Fruit fly (Drosophila melanogaster) whole organism, embryonic: Measurements from ENCODE around the gene CG5172.

Source experiments
- Abd-B ChIP-seq: fragments of 200-800 bp; sonication (Bioruptor generic); optimal IDR thresholded peaks from 2 replicates; lab custom pipeline; 2018; ENCODE audit warnings: missing biosample characterization, mild to moderate bottlenecking, missing genetic modification characterization, moderate library complexity
- Asciz ChIP-seq: fragments of 200-800 bp; sonication (Bioruptor generic); optimal IDR thresholded peaks from 2 replicates; lab custom pipeline; 2017; ENCODE audit warnings: missing biosample characterization, mild to moderate bottlenecking, missing genetic modification characterization, missing genetic modification reagents
- CG10321 ChIP-seq: fragments of 200-800 bp; sonication (Bioruptor generic); IDR thresholded peaks from 2 replicates; pipeline ENCODE4 v1.3.6; 2022; ENCODE audit warnings: missing biosample characterization, missing genetic modification characterization
- CG11723 ChIP-seq: fragments of 200-800 bp; sonication (Bioruptor generic); optimal IDR thresholded peaks from 2 replicates; lab custom pipeline; 2017; ENCODE audit warnings: missing biosample characterization, mild to moderate bottlenecking, missing genetic modification characterization
- CG14667 ChIP-seq: fragments of 200-800 bp; sonication (Bioruptor generic); IDR thresholded peaks from 2 replicates; pipeline ENCODE4 v1.3.6; 2022; ENCODE audit warnings: missing biosample characterization, missing genetic modification characterization
- CG15479 ChIP-seq: fragments of 200-800 bp; sonication (Bioruptor generic); optimal IDR thresholded peaks from 3 replicates; lab custom pipeline; 2019; ENCODE audit warnings: missing biosample characterization, mild to moderate bottlenecking, missing genetic modification characterization, moderate library complexity
- CG18619 ChIP-seq: fragments of 200-800 bp; sonication (Bioruptor generic); optimal IDR thresholded peaks from 3 replicates; lab custom pipeline; 2017; ENCODE audit warnings: missing biosample characterization, mild to moderate bottlenecking, missing genetic modification characterization
- CG2678 ChIP-seq: fragments of 200-800 bp; sonication (Bioruptor generic); optimal IDR thresholded peaks from 3 replicates; lab custom pipeline; 2019; ENCODE audit warnings: missing biosample characterization, mild to moderate bottlenecking, missing genetic modification characterization, moderate library complexity
- CG4617 ChIP-seq: fragments of 200-800 bp; sonication (Bioruptor generic); optimal IDR thresholded peaks from 3 replicates; lab custom pipeline; 2016; ENCODE audit warnings: missing biosample characterization, missing genetic modification characterization, borderline replicate concordance
- CG6683 ChIP-seq: fragments of 200-800 bp; sonication (Bioruptor generic); optimal IDR thresholded peaks from 2 replicates; lab custom pipeline; 2017; ENCODE audit warnings: missing biosample characterization, mild to moderate bottlenecking, missing genetic modification characterization, missing genetic modification reagents
- CG6791 ChIP-seq: fragments of 200-800 bp; sonication (Bioruptor generic); IDR thresholded peaks from 3 replicates; pipeline ENCODE4 v1.3.6; 2022; ENCODE audit warnings: missing biosample characterization, missing genetic modification characterization; ENCODE audit not compliant: partially characterized antibody
- CG6813 ChIP-seq: fragments of 200-800 bp; sonication (Bioruptor generic); optimal IDR thresholded peaks from 2 replicates; lab custom pipeline; 2017; ENCODE audit warnings: missing biosample characterization, missing genetic modification characterization, mild to moderate bottlenecking, moderate library complexity, missing genetic modification reagents
- CG7745 ChIP-seq: fragments of 200-800 bp; sonication (Bioruptor generic); optimal IDR thresholded peaks from 2 replicates; lab custom pipeline; 2018; ENCODE audit warnings: missing biosample characterization, mild to moderate bottlenecking, missing genetic modification characterization, moderate library complexity
- CG7987 ChIP-seq: fragments of 200-800 bp; sonication (Bioruptor generic); optimal IDR thresholded peaks from 2 replicates; lab custom pipeline; 2018; ENCODE audit warnings: missing biosample characterization, mild to moderate bottlenecking, missing genetic modification characterization, moderate library complexity
- CG8388 ChIP-seq: fragments of 200-800 bp; sonication (Bioruptor generic); optimal IDR thresholded peaks from 2 replicates; lab custom pipeline; 2019; ENCODE audit warnings: missing biosample characterization, mild to moderate bottlenecking, missing genetic modification characterization, moderate library complexity
- CG9797 ChIP-seq: fragments of 200-800 bp; sonication (Bioruptor generic); optimal IDR thresholded peaks from 3 replicates; lab custom pipeline; 2018; ENCODE audit warnings: missing biosample characterization, mild to moderate bottlenecking, missing genetic modification characterization
- HLH4C ChIP-seq: fragments of 200-800 bp; sonication (Bioruptor generic); IDR thresholded peaks from 3 replicates; pipeline ENCODE4 v1.3.6; 2022; ENCODE audit warnings: missing biosample characterization, missing genetic modification characterization; ENCODE audit not compliant: partially characterized antibody
- Lhr ChIP-seq: fragments of 200-800 bp; sonication (Bioruptor generic); optimal IDR thresholded peaks from 3 replicates; lab custom pipeline; 2017; ENCODE audit warnings: mild to moderate bottlenecking, missing biosample characterization, missing genetic modification reagents, missing genetic modification characterization
- Mes4 ChIP-seq: fragments of 200-800 bp; sonication (Bioruptor generic); optimal IDR thresholded peaks from 2 replicates; lab custom pipeline; 2016; ENCODE audit warnings: missing biosample characterization, missing genetic modification characterization
- NK7.1 ChIP-seq: fragments of 200-800 bp; sonication (Bioruptor generic); optimal IDR thresholded peaks from 3 replicates; lab custom pipeline; 2016; ENCODE audit warnings: missing biosample characterization, missing genetic modification characterization
- Oli ChIP-seq: fragments of 200-800 bp; sonication (Bioruptor generic); optimal IDR thresholded peaks from 2 replicates; lab custom pipeline; 2018; ENCODE audit warnings: missing biosample characterization, mild to moderate bottlenecking, missing genetic modification characterization, moderate library complexity
- PHDP ChIP-seq: fragments of 200-800 bp; sonication (Bioruptor generic); optimal IDR thresholded peaks from 3 replicates; lab custom pipeline; 2018; ENCODE audit warnings: missing biosample characterization, mild to moderate bottlenecking, missing genetic modification characterization, moderate library complexity
- Ptx1 ChIP-seq: fragments of 200-800 bp; sonication (Bioruptor generic); IDR thresholded peaks from 2 replicates; pipeline ENCODE4 v1.3.6; 2022; ENCODE audit warnings: missing biosample characterization, missing genetic modification characterization
- Side ChIP-seq: fragments of 200-800 bp; sonication (Bioruptor generic); optimal IDR thresholded peaks from 2 replicates; lab custom pipeline; 2016; ENCODE audit warnings: missing biosample characterization, missing genetic modification characterization
- Sin3A ChIP-seq: fragments of >200 bp; optimal IDR thresholded peaks from 2 replicates; lab custom pipeline; 2018
- az2 ChIP-seq: fragments of 200-800 bp; sonication (Bioruptor generic); optimal IDR thresholded peaks from 3 replicates; lab custom pipeline; 2016; ENCODE audit warnings: missing biosample characterization, missing genetic modification characterization
- bcd ChIP-seq: fragments of 200-800 bp; sonication (Bioruptor generic); optimal IDR thresholded peaks from 2 replicates; lab custom pipeline; 2017; ENCODE audit warnings: missing biosample characterization, mild to moderate bottlenecking, missing genetic modification characterization
- chm ChIP-seq: fragments of 200-800 bp; sonication (Bioruptor generic); IDR thresholded peaks from 2 replicates; pipeline ENCODE4 v1.3.6; 2022; ENCODE audit warnings: missing biosample characterization, missing genetic modification characterization
- crol ChIP-seq: fragments of 200-800 bp; sonication (Bioruptor generic); IDR thresholded peaks from 2 replicates; pipeline ENCODE4 v1.3.6; 2022; ENCODE audit warnings: missing biosample characterization, missing genetic modification characterization
- ewg ChIP-seq: fragments of 200-800 bp; sonication (Bioruptor generic); optimal IDR thresholded peaks from 3 replicates; lab custom pipeline; 2017; ENCODE audit warnings: mild to moderate bottlenecking, missing biosample characterization, missing genetic modification reagents, missing genetic modification characterization
- fd3F ChIP-seq: fragments of 200-800 bp; sonication (Bioruptor generic); optimal IDR thresholded peaks from 2 replicates; lab custom pipeline; 2018; ENCODE audit warnings: missing biosample characterization, mild to moderate bottlenecking, missing genetic modification characterization, moderate library complexity
- fd96Cb ChIP-seq: fragments of 200-800 bp; sonication (Bioruptor generic); optimal IDR thresholded peaks from 2 replicates; lab custom pipeline; 2018; ENCODE audit warnings: missing biosample characterization, mild to moderate bottlenecking, missing genetic modification characterization, moderate library complexity
- gfzf ChIP-seq: fragments of 200-800 bp; sonication (Bioruptor generic); optimal IDR thresholded peaks from 2 replicates; lab custom pipeline; 2016; ENCODE audit warnings: missing biosample characterization, mild to moderate bottlenecking, missing genetic modification characterization, moderate library complexity
- klu ChIP-seq: fragments of 200-800 bp; sonication (Bioruptor generic); IDR thresholded peaks from 2 replicates; pipeline ENCODE4 v1.3.6; 2022; ENCODE audit warnings: missing biosample characterization, missing genetic modification characterization
- lov ChIP-seq, 2 experiments: fragments of 200-800 bp in 1 of 2; fragments of >200 bp in 1 of 2; sonication (Bioruptor generic) in 1 of 2; IDR thresholded peaks in 1 of 2; optimal IDR thresholded peaks in 1 of 2; 2 replicates in 1 of 2; 3 replicates in 1 of 2; pipeline versions ENCODE4 v1.3.6 to Lab custom; 2017 to 2022; ENCODE audit warnings: missing biosample characterization in 1 of 2, missing genetic modification characterization in 1 of 2
- mirr ChIP-seq: fragments of 200-800 bp; sonication (Bioruptor generic); optimal IDR thresholded peaks from 3 replicates; lab custom pipeline; 2018; ENCODE audit warnings: missing biosample characterization, mild to moderate bottlenecking, missing genetic modification characterization
- mld ChIP-seq: fragments of 200-800 bp; sonication (Bioruptor generic); IDR thresholded peaks from 3 replicates; pipeline ENCODE4 v1.3.6; 2022; ENCODE audit warnings: missing biosample characterization, missing genetic modification characterization; ENCODE audit not compliant: partially characterized antibody
- pan ChIP-seq, 4 experiments: fragments of >200 bp in 3 of 4; fragments of 200-800 bp in 1 of 4; sonication (Bioruptor generic) in 1 of 4; optimal IDR thresholded peaks in 3 of 4; IDR thresholded peaks in 1 of 4; 2 replicates each; pipeline versions ENCODE4 v1.3.6 to Lab custom; 2017 to 2022; ENCODE audit warnings: missing biosample characterization in 2 of 4, missing genetic modification characterization in 2 of 4, mixed read lengths in 1 of 4
- peb ChIP-seq: fragments of 200-800 bp; sonication (Bioruptor generic); IDR thresholded peaks from 2 replicates; pipeline ENCODE4 v1.3.6; 2022; ENCODE audit warnings: missing biosample characterization, missing genetic modification characterization
- run ChIP-seq: fragments of 200-800 bp; sonication (Bioruptor generic); optimal IDR thresholded peaks from 3 replicates; lab custom pipeline; 2018; ENCODE audit warnings: missing biosample characterization, mild to moderate bottlenecking, missing genetic modification characterization
- scrt ChIP-seq: fragments of 200-800 bp; sonication (Bioruptor generic); optimal IDR thresholded peaks from 2 replicates; lab custom pipeline; 2018; ENCODE audit warnings: missing biosample characterization, mild to moderate bottlenecking, missing genetic modification characterization, moderate library complexity
- sim ChIP-seq: fragments of 200-800 bp; sonication (Bioruptor generic); IDR thresholded peaks from 2 replicates; pipeline ENCODE4 v1.3.6; 2022; ENCODE audit warnings: missing biosample characterization, missing genetic modification characterization
- slou ChIP-seq: fragments of 200-800 bp; sonication (Bioruptor generic); optimal IDR thresholded peaks from 3 replicates; lab custom pipeline; 2016; ENCODE audit warnings: missing biosample characterization, missing genetic modification characterization
- sob ChIP-seq: fragments of 200-800 bp; sonication (Bioruptor generic); IDR thresholded peaks from 2 replicates; pipeline ENCODE4 v1.3.6; 2022; ENCODE audit warnings: missing biosample characterization, missing genetic modification characterization
- ttk ChIP-seq: fragments of 200-800 bp; sonication (Bioruptor generic); IDR thresholded peaks from 2 replicates; pipeline ENCODE4 v2.1.2; 2022; ENCODE audit warnings: missing biosample characterization, missing genetic modification characterization
- tx ChIP-seq: fragments of 200-800 bp; sonication (Bioruptor generic); optimal IDR thresholded peaks from 2 replicates; lab custom pipeline; 2016; ENCODE audit warnings: missing biosample characterization, missing genetic modification characterization
- usp ChIP-seq: fragments of >200 bp; optimal IDR thresholded peaks from 2 replicates; lab custom pipeline; 2017; ENCODE audit warnings: missing biosample characterization, missing genetic modification characterization

Gene CG5172

dm6 chrX:17181264-17182198, 39.7 kb upstream of the CG5172 start (continued):
- TF ChIP-seq CG14667 (no peak), lov (optimal IDR thresholded peaks at IDR 0.05; lab: Kevin White, UChicago) (no peak), lov (GFP tag; IDR thresholded peaks at IDR 0.05; lab: Robert Waterston, UW) (no peak), fd96Cb (tag; lab: Kevin White, UChicago) (peak; percentile 35), Side (no peak), mld (GFP tag; lab: Robert Waterston, UW) (no peak), Asciz (GFP tag; lab: Kevin White, UChicago) (no peak), CG2678 (tag; lab: Kevin White, UChicago) (peak; percentile 57), gfzf (GFP tag; lab: Kevin White, UChicago) (no peak), bcd (GFP tag; lab: Kevin White, UChicago) (no peak), CG6791 (GFP tag; lab: Robert Waterston, UW) (no peak), HLH4C (GFP tag; lab: Robert Waterston, UW) (no peak), CG15479 (GFP tag; lab: Kevin White, UChicago) (no peak), Sin3A (lab: Kevin White, UChicago) (no peak), Oli (peak; percentile 13), peb (GFP tag; lab: Robert Waterston, UW) (no peak), scrt (GFP tag; lab: Kevin White, UChicago) (no peak), mirr (GFP tag; lab: Kevin White, UChicago) (no peak), CG7987 (GFP tag; lab: Kevin White, UChicago) (no peak), CG18619 (GFP tag; lab: Kevin White, UChicago) (no peak), pan (optimal IDR thresholded peaks at IDR 0.05; lab: Kevin White, UChicago) (no peak), pan (GFP tag; optimal IDR thresholded peaks at IDR 0.05 in 1 of 2, IDR thresholded peaks at IDR 0.05 in 1 of 2) (no peak), CG11723 (GFP tag; lab: Kevin White, UChicago) (no peak), slou (no peak), klu (GFP tag; lab: Robert Waterston, UW) (no peak), tx (no peak), CG10321 (GFP tag; lab: Robert Waterston, UW) (peak; percentile 60), Abd-B (GFP tag; lab: Kevin White, UChicago) (no peak), fd3F (GFP tag; lab: Kevin White, UChicago) (peak; percentile 8), run (tag; lab: Kevin White, UChicago) (no peak), Ptx1 (GFP tag; lab: Robert Waterston, UW) (0 out of 2 replicates have a peak, but pooled peaks have one; percentile 27), CG9797 (GFP tag; lab: Kevin White, UChicago) (no peak), CG4617 (GFP tag; lab: Kevin White, UChicago) (no peak), PHDP (peak; percentile 34), az2 (GFP tag; lab: Kevin White, UChicago) (peak; percentile 5), chm (GFP tag; lab: Robert Waterston, UW) (no peak), sob (no peak), crol (peak; percentile 51; the same call in 1 of the 2 replicates), CG8388 (GFP tag; lab: Kevin White, UChicago) (peak; percentile 22), NK7.1 (GFP tag; lab: Kevin White, UChicago) (no peak), CG7745 (tag; lab: Kevin White, UChicago) (no peak), sim (GFP tag; lab: Robert Waterston, UW) (no peak), Lhr (GFP tag; lab: Kevin White, UChicago) (no peak), ewg (no peak), CG6683 (GFP tag; lab: Kevin White, UChicago) (no peak), ttk (0 out of 2 replicates have a peak, but pooled peaks have one; percentile 28), usp (no peak), Mes4 (GFP tag; lab: Kevin White, UChicago) (no peak), CG6813 (GFP tag; lab: Kevin White, UChicago) (no peak)
